Worm (Caenorhabditis elegans): ENCODE results near the gene F12A10.1.

F12A10.1 gene

DNA sequence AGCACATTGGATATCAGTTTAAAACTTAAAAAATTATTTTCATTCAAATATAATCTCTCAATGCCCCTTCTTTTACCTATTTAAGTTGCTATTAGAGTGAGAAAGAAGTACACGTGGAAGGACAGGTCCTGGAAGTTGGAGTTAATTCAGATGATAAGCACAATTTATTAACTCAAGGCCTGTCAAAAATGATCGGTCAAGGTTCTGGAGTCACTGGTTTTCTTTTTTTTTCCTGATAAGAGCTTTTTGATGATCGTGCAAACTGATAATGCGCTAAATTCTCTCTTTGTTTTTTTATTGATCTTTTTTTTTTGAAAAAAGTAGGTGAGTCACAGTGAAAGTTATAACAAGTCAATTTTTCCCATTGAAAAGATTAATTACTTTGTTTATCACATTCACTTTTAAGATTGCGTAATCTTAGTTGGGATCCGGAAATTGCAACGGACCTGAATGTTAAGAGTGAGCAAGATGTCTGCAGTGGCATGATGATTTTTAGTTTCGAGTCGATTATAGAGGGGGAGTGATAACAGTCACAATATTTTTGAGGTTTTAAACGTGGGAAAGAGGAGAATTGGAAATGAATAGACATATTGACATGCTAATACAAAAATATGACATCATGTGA lies 16.2 kb downstream of the F12A10.1 start:
- TF ChIP-seq elt-2 (tag; optimal IDR thresholded peaks at IDR 0.05): peak; percentile 81
- TF ChIP-seq K02D7.2 (tag; optimal IDR thresholded peaks at IDR 0.05): no peak

DNA sequence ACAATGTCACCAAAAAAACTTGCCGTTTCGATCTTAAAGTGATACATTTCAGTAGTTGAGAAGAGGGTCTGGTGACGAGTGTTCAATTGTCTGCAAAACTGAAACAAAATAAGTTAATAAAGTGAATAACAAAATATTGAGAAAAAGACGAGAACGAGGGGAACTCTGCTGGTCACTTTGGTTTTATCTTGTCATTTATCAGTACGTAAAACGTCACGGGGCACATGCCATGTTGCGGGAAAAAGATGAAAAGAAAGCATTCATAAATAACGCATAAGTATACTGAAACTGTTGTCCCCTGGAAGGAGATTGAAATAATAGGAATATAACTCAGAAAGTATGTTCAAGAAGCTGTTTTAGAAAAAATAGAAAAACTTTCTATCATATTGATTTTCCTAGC lies 18.5 kb downstream of the F12A10.1 start, which contains the start of gene sahd-1:
Gene sahd-1, minus strand, starts transcription at position 100 of the 400 bp plus-strand sequence.
- TF ChIP-seq ceh-24 (tag; optimal IDR thresholded peaks at IDR 0.05): no peak
- TF ChIP-seq elt-2 (tag; optimal IDR thresholded peaks at IDR 0.05): peak; percentile 56
- TF ChIP-seq madf-2 (tag; optimal IDR thresholded peaks at IDR 0.05): no peak
- no peak for TF ChIP-seq pat-9 (tag; optimal IDR thresholded peaks at IDR 0.05)
- TF ChIP-seq fkh-10 (GFP tag; optimal IDR thresholded peaks at IDR 0.05): no peak

DNA sequence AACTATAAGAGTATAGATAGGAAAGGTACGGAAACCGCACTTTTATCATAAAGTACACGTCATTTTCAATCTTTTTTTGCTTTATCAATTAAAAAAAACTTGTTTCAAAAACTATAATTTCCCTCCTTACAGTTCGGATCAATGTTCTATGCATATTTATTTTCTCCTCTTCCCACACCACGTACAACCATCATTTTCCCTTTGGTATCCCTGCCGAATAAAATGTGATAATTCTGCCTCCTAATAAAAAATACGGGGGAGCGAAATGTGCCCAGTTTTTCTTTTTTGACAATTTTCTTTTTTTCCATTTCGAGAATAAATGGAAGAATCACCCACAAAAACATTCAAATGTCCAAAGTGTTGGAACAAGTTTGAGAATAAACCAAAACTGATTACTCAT lies 19.2 kb downstream of the F12A10.1 start, which contains the start of gene ZK177.3:
Gene ZK177.3, plus strand, starts transcription at position 301 of the 400 bp plus-strand sequence.
- TF ChIP-seq pax-1 (tag; optimal IDR thresholded peaks at IDR 0.05) (no peak), F13H6.1 (tag; optimal IDR thresholded peaks at IDR 0.05) (no peak), gmeb-2 (tag; optimal IDR thresholded peaks at IDR 0.05) (no peak), elt-2 (tag; optimal IDR thresholded peaks at IDR 0.05) (no peak), madf-2 (tag; optimal IDR thresholded peaks at IDR 0.05) (no peak), unc-55 (GFP tag; optimal IDR thresholded peaks at IDR 0.05) (no peak), hlh-6 (tag; optimal IDR thresholded peaks at IDR 0.05) (no peak), ceh-24 (tag; optimal IDR thresholded peaks at IDR 0.05) (no peak), ceh-14 (tag; optimal IDR thresholded peaks at IDR 0.05) (no peak), pros-1 (tag; optimal IDR thresholded peaks at IDR 0.05) (no peak), tbx-2 (tag; optimal IDR thresholded peaks at IDR 0.05) (no peak), tbx-7 (tag; optimal IDR thresholded peaks at IDR 0.05) (no peak), C08G9.2 (tag; optimal IDR thresholded peaks at IDR 0.05) (no peak), ceh-2 (tag; optimal IDR thresholded peaks at IDR 0.05) (no peak), zip-5 (tag; optimal IDR thresholded peaks at IDR 0.05) (no peak), ttx-3 (tag; optimal IDR thresholded peaks at IDR 0.05) (no peak), pha-2 (tag; optimal IDR thresholded peaks at IDR 0.05) (no peak), mec-3 (tag; optimal IDR thresholded peaks at IDR 0.05; ENCODE audit: borderline replicate concordance) (no peak)

DNA sequence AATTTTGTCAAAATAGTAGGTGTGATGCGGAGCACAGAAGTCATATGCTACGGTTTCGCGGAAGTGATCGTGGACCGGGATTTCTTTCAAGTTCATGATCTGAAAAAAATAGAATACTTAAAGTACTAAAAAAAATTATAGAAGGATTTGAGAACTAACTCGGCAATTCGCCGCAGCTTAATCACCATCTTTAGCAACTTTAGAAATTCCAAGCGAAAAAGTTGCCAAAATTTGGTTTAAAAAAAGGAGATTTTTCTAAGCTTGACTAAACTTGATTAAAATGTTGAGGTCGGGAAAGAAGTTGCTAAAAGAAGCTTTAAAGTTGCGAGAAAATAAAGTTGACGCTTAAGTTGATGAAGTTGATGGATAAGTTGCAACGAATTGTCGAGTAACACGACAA lies 21.3 kb downstream of the F12A10.1 start, which contains the start of gene ZK177.9:
Gene ZK177.9, minus strand, starts transcription at position 101 of the 400 bp plus-strand sequence.
- no peak for TF ChIP-seq Y22D7AL.16 (tag; optimal IDR thresholded peaks at IDR 0.05)
- TF ChIP-seq ets-4 (tag; optimal IDR thresholded peaks at IDR 0.05): no peak
- TF ChIP-seq sox-2 (GFP tag; IDR thresholded peaks at IDR 0.05): no peak
- TF ChIP-seq zip-5 (tag; optimal IDR thresholded peaks at IDR 0.05): no peak
- no peak for TF ChIP-seq ceh-14 (tag; optimal IDR thresholded peaks at IDR 0.05)
- no peak for TF ChIP-seq elt-2 (tag; optimal IDR thresholded peaks at IDR 0.05)
- no peak for TF ChIP-seq unc-55 (GFP tag; optimal IDR thresholded peaks at IDR 0.05)
- no peak for TF ChIP-seq sox-4 (tag; optimal IDR thresholded peaks at IDR 0.05)
- no peak for TF ChIP-seq hlh-15 (tag; optimal IDR thresholded peaks at IDR 0.05)
- TF ChIP-seq K02D7.2 (tag; optimal IDR thresholded peaks at IDR 0.05): no peak
- no peak for TF ChIP-seq ceh-31 (tag; optimal IDR thresholded peaks at IDR 0.05)
- TF ChIP-seq npax-4 (tag; optimal IDR thresholded peaks at IDR 0.05): no peak
- TF ChIP-seq ama-1 (optimal IDR thresholded peaks at IDR 0.05): no peak
- TF ChIP-seq unc-42 (tag; optimal IDR thresholded peaks at IDR 0.05): no peak
- TF ChIP-seq pha-2 (tag; optimal IDR thresholded peaks at IDR 0.05): no peak
- TF ChIP-seq ztf-16 (tag; optimal IDR thresholded peaks at IDR 0.05): no peak
- TF ChIP-seq dmd-4 (tag; optimal IDR thresholded peaks at IDR 0.05; ENCODE audit: borderline replicate concordance): no peak
- TF ChIP-seq ceh-9 (tag; optimal IDR thresholded peaks at IDR 0.05): no peak
- no peak for TF ChIP-seq elt-4 (tag; optimal IDR thresholded peaks at IDR 0.05)

DNA sequence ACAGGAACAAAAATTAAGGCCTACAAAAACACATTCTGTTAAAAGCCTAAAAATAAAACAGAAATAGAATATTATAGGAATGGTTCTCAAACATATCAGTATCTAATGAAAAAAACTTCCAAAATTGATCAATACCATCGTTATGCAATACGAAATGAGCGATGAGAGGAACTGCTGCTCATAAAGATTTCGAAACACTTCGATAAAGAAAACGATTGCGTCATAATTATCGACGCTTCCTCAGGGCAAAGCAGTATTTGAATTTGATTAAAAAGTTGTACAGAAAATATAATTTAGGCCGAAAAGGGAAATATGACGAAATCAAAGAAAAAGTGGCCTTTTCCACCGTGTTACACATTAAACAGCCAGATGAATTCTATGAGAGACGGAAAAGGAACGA lies 21.7 kb downstream of the F12A10.1 start:
- TF ChIP-seq mec-3 (tag; optimal IDR thresholded peaks at IDR 0.05; ENCODE audit: borderline replicate concordance) (no peak), ceh-9 (tag; optimal IDR thresholded peaks at IDR 0.05) (no peak)

Measured in whole organism, late embryonic.